Fruit fly (Drosophila melanogaster) whole organism, embryonic: ENCODE results near the gene COX7AL2.

Experiments
- Ada2b ChIP-seq: fragments of 200-800 bp; sonication (Bioruptor generic); IDR thresholded peaks from 2 replicates; pipeline ENCODE4 v1.3.6; 2022; ENCODE audit warnings: missing biosample characterization, missing genetic modification characterization
- CG10209 ChIP-seq: fragments of 200-800 bp; sonication (Bioruptor generic); optimal IDR thresholded peaks from 3 replicates; lab custom pipeline; 2017; ENCODE audit warnings: missing biosample characterization, mild to moderate bottlenecking, missing genetic modification characterization, missing genetic modification reagents
- CG10366 ChIP-seq: fragments of 200-800 bp; sonication (Bioruptor generic); IDR thresholded peaks from 2 replicates; pipeline ENCODE4 v1.3.6; 2022; ENCODE audit warnings: missing biosample characterization, missing genetic modification characterization
- CG12236 ChIP-seq: fragments of 200-800 bp; sonication (Bioruptor generic); optimal IDR thresholded peaks from 2 replicates; lab custom pipeline; 2016; ENCODE audit warnings: missing biosample characterization, missing genetic modification characterization
- CG12299 ChIP-seq: fragments of 200-800 bp; sonication (Bioruptor generic); optimal IDR thresholded peaks from 2 replicates; lab custom pipeline; 2018; ENCODE audit warnings: missing biosample characterization, mild to moderate bottlenecking, missing genetic modification characterization
- CG14014 ChIP-seq: fragments of 200-800 bp; sonication (Bioruptor generic); IDR thresholded peaks from 2 replicates; pipeline ENCODE4 v1.3.6; 2022; ENCODE audit warnings: missing biosample characterization, missing genetic modification characterization
- CG14667 ChIP-seq: fragments of 200-800 bp; sonication (Bioruptor generic); IDR thresholded peaks from 2 replicates; pipeline ENCODE4 v1.3.6; 2022; ENCODE audit warnings: missing biosample characterization, missing genetic modification characterization
- CG15269 ChIP-seq: fragments of 200-800 bp; sonication (Bioruptor generic); optimal IDR thresholded peaks from 2 replicates; lab custom pipeline; 2018; ENCODE audit warnings: missing biosample characterization, mild to moderate bottlenecking, missing genetic modification characterization, moderate library complexity
- CG15479 ChIP-seq: fragments of 200-800 bp; sonication (Bioruptor generic); optimal IDR thresholded peaks from 3 replicates; lab custom pipeline; 2019; ENCODE audit warnings: missing biosample characterization, mild to moderate bottlenecking, missing genetic modification characterization, moderate library complexity
- CG17359 ChIP-seq: fragments of 200-800 bp; sonication (Bioruptor generic); optimal IDR thresholded peaks from 3 replicates; lab custom pipeline; 2018; ENCODE audit warnings: missing biosample characterization, mild to moderate bottlenecking, missing genetic modification characterization, moderate library complexity
- CG2678 ChIP-seq: fragments of 200-800 bp; sonication (Bioruptor generic); optimal IDR thresholded peaks from 3 replicates; lab custom pipeline; 2019; ENCODE audit warnings: missing biosample characterization, mild to moderate bottlenecking, missing genetic modification characterization, moderate library complexity
- CG2889 ChIP-seq: fragments of 200-800 bp; sonication (Bioruptor generic); IDR thresholded peaks from 3 replicates; pipeline ENCODE4 v1.3.6; 2022; ENCODE audit warnings: missing biosample characterization, missing genetic modification characterization
- CG34422 ChIP-seq: fragments of 200-800 bp; sonication (Bioruptor generic); IDR thresholded peaks from 3 replicates; pipeline ENCODE4 v1.3.6; 2022; ENCODE audit warnings: missing biosample characterization, missing genetic modification characterization
- CG4820 ChIP-seq: fragments of 200-800 bp; sonication (Bioruptor generic); optimal IDR thresholded peaks from 3 replicates; lab custom pipeline; 2016; ENCODE audit warnings: missing biosample characterization, missing genetic modification characterization
- CG6689 ChIP-seq: fragments of 200-800 bp; sonication (Bioruptor generic); IDR thresholded peaks from 2 replicates; pipeline ENCODE4 v1.3.6; 2022; ENCODE audit warnings: missing biosample characterization, missing genetic modification characterization
- CG7963 ChIP-seq: fragments of 200-800 bp; sonication (Bioruptor generic); IDR thresholded peaks from 3 replicates; pipeline ENCODE4 v1.3.6; 2022; ENCODE audit warnings: missing biosample characterization, missing genetic modification characterization; ENCODE audit not compliant: partially characterized antibody
- CG8089 ChIP-seq: fragments of 200-800 bp; sonication (Bioruptor generic); optimal IDR thresholded peaks from 3 replicates; lab custom pipeline; 2016; ENCODE audit warnings: missing biosample characterization, missing genetic modification characterization
- CG8290 ChIP-seq, 3 experiments: fragments of 200-800 bp; sonication (Bioruptor generic); optimal IDR thresholded peaks; 2 replicates each; lab custom pipeline; 2016 to 2019; ENCODE audit warnings: missing biosample characterization in 3 of 3, missing genetic modification characterization in 3 of 3, mild to moderate bottlenecking in 2 of 3, moderate library complexity in 1 of 3
- D19B ChIP-seq: fragments of 200-800 bp; sonication (Bioruptor generic); optimal IDR thresholded peaks from 2 replicates; lab custom pipeline; 2017; ENCODE audit warnings: missing biosample characterization, mild to moderate bottlenecking, missing genetic modification characterization
- Doc2 ChIP-seq: fragments of 200-800 bp; sonication (Bioruptor generic); IDR thresholded peaks from 2 replicates; pipeline ENCODE4 v1.3.6; 2022; ENCODE audit warnings: missing biosample characterization, missing genetic modification characterization
- Doc3 ChIP-seq: fragments of 200-800 bp; sonication (Bioruptor generic); IDR thresholded peaks from 3 replicates; pipeline ENCODE4 v1.3.6; 2022; ENCODE audit warnings: missing biosample characterization, missing genetic modification characterization; ENCODE audit not compliant: partially characterized antibody
- Fer3 ChIP-seq: fragments of 200-800 bp; sonication (Bioruptor generic); optimal IDR thresholded peaks from 2 replicates; lab custom pipeline; 2018; ENCODE audit warnings: missing biosample characterization, mild to moderate bottlenecking, missing genetic modification characterization, moderate library complexity
- Hr78 ChIP-seq, 2 experiments: fragments of 200-800 bp in 1 of 2; fragments of >200 bp in 1 of 2; sonication (Bioruptor generic) in 1 of 2; optimal IDR thresholded peaks; 2 replicates each; lab custom pipeline; 2017 to 2019; ENCODE audit warnings: missing biosample characterization in 2 of 2, missing genetic modification characterization in 2 of 2, mild to moderate bottlenecking in 1 of 2, moderate library complexity in 1 of 2
- Max ChIP-seq: fragments of 200-800 bp; sonication (Bioruptor generic); optimal IDR thresholded peaks from 2 replicates; lab custom pipeline; 2016; ENCODE audit warnings: missing biosample characterization, mild to moderate bottlenecking, missing genetic modification characterization
- NfI ChIP-seq: fragments of 200-800 bp; sonication (Bioruptor generic); optimal IDR thresholded peaks from 3 replicates; lab custom pipeline; 2018; ENCODE audit warnings: missing biosample characterization, mild to moderate bottlenecking, missing genetic modification characterization, moderate library complexity
- Six4 ChIP-seq: fragments of 200-800 bp; sonication (Bioruptor generic); optimal IDR thresholded peaks from 2 replicates; lab custom pipeline; 2016; ENCODE audit warnings: missing biosample characterization, missing genetic modification characterization
- Stat92E ChIP-seq, 3 experiments: fragments of >200 bp in 2 of 3; fragments of 200-800 bp in 1 of 3; sonication (Bioruptor generic) in 1 of 3; optimal IDR thresholded peaks; 2 replicates each; lab custom pipeline; 2017 to 2019; ENCODE audit warnings: missing biosample characterization in 3 of 3, missing genetic modification characterization in 3 of 3, mild to moderate bottlenecking in 1 of 3, moderate library complexity in 1 of 3
- bcd ChIP-seq: fragments of 200-800 bp; sonication (Bioruptor generic); optimal IDR thresholded peaks from 2 replicates; lab custom pipeline; 2017; ENCODE audit warnings: missing biosample characterization, mild to moderate bottlenecking, missing genetic modification characterization
- bigmax ChIP-seq: fragments of 200-800 bp; sonication (Bioruptor generic); optimal IDR thresholded peaks from 2 replicates; lab custom pipeline; 2018; ENCODE audit warnings: missing biosample characterization, mild to moderate bottlenecking, missing genetic modification characterization
- emc ChIP-seq: fragments of 200-800 bp; sonication (Bioruptor generic); optimal IDR thresholded peaks from 2 replicates; lab custom pipeline; 2016; ENCODE audit warnings: missing biosample characterization, missing genetic modification characterization
- en ChIP-seq: fragments of 200-800 bp; sonication (Bioruptor generic); optimal IDR thresholded peaks from 2 replicates; lab custom pipeline; 2016; ENCODE audit warnings: missing biosample characterization, missing genetic modification characterization
- gfzf ChIP-seq: fragments of 200-800 bp; sonication (Bioruptor generic); optimal IDR thresholded peaks from 2 replicates; lab custom pipeline; 2016; ENCODE audit warnings: missing biosample characterization, mild to moderate bottlenecking, missing genetic modification characterization, moderate library complexity
- gt ChIP-seq: fragments of 200-800 bp; sonication (Bioruptor generic); IDR thresholded peaks from 2 replicates; pipeline ENCODE4 v1.3.6; 2022; ENCODE audit warnings: missing biosample characterization, missing genetic modification characterization
- ken ChIP-seq: fragments of 200-800 bp; sonication (Bioruptor generic); IDR thresholded peaks from 3 replicates; pipeline ENCODE4 v1.3.6; 2022; ENCODE audit warnings: missing biosample characterization, missing genetic modification characterization
- knrl ChIP-seq: fragments of 200-800 bp; sonication (Bioruptor generic); IDR thresholded peaks from 3 replicates; pipeline ENCODE4 v1.3.6; 2022; ENCODE audit warnings: missing biosample characterization, missing genetic modification characterization; ENCODE audit not compliant: partially characterized antibody
- odd ChIP-seq: fragments of 200-800 bp; sonication (Bioruptor generic); optimal IDR thresholded peaks from 2 replicates; lab custom pipeline; 2017; ENCODE audit warnings: missing biosample characterization, mild to moderate bottlenecking, missing genetic modification characterization
- otp ChIP-seq: fragments of 200-800 bp; sonication (Bioruptor generic); IDR thresholded peaks from 3 replicates; pipeline ENCODE4, ENCODE4 v1.3.6; 2022; ENCODE audit warnings: missing biosample characterization, missing genetic modification characterization
- repo ChIP-seq: fragments of 200-800 bp; sonication (Bioruptor generic); optimal IDR thresholded peaks from 2 replicates; lab custom pipeline; 2016; ENCODE audit warnings: missing biosample characterization, missing genetic modification characterization
- sd ChIP-seq: fragments of 200-800 bp; sonication (Bioruptor generic); optimal IDR thresholded peaks from 3 replicates; lab custom pipeline; 2018; ENCODE audit warnings: missing biosample characterization, mild to moderate bottlenecking, missing genetic modification characterization, moderate library complexity
- sens-2 ChIP-seq: fragments of 200-800 bp; sonication (Bioruptor generic); IDR thresholded peaks from 2 replicates; pipeline ENCODE4 v1.3.6; 2022; ENCODE audit warnings: missing biosample characterization, missing genetic modification characterization
- sima ChIP-seq: fragments of 200-800 bp; sonication (Bioruptor generic); optimal IDR thresholded peaks from 2 replicates; lab custom pipeline; 2016; ENCODE audit warnings: missing biosample characterization, missing genetic modification characterization
- sob ChIP-seq: fragments of 200-800 bp; sonication (Bioruptor generic); IDR thresholded peaks from 2 replicates; pipeline ENCODE4 v1.3.6; 2022; ENCODE audit warnings: missing biosample characterization, missing genetic modification characterization
- tap ChIP-seq: fragments of 200-800 bp; optimal IDR thresholded peaks from 3 replicates; lab custom pipeline; 2019; ENCODE audit warnings: missing biosample characterization, mild to moderate bottlenecking, missing genetic modification characterization, moderate library complexity
- tin ChIP-seq: fragments of 200-800 bp; sonication (Bioruptor generic); optimal IDR thresholded peaks from 3 replicates; lab custom pipeline; 2016; ENCODE audit warnings: missing biosample characterization, missing genetic modification characterization
- tna ChIP-seq: fragments of 200-800 bp; sonication (Bioruptor generic); IDR thresholded peaks from 2 replicates; pipeline ENCODE4 v1.3.6; 2022; ENCODE audit warnings: missing biosample characterization, missing genetic modification characterization; ENCODE audit not compliant: partially characterized antibody
- wek ChIP-seq: fragments of 200-800 bp; sonication (Bioruptor generic); optimal IDR thresholded peaks from 3 replicates; lab custom pipeline; 2018; ENCODE audit warnings: missing biosample characterization, mild to moderate bottlenecking, missing genetic modification characterization, moderate library complexity
- z ChIP-seq: fragments of 200-800 bp; sonication (Bioruptor generic); IDR thresholded peaks from 3 replicates; pipeline ENCODE4 v1.3.6; 2022; ENCODE audit warnings: missing biosample characterization, missing genetic modification characterization

Gene COX7AL2

DNA sequence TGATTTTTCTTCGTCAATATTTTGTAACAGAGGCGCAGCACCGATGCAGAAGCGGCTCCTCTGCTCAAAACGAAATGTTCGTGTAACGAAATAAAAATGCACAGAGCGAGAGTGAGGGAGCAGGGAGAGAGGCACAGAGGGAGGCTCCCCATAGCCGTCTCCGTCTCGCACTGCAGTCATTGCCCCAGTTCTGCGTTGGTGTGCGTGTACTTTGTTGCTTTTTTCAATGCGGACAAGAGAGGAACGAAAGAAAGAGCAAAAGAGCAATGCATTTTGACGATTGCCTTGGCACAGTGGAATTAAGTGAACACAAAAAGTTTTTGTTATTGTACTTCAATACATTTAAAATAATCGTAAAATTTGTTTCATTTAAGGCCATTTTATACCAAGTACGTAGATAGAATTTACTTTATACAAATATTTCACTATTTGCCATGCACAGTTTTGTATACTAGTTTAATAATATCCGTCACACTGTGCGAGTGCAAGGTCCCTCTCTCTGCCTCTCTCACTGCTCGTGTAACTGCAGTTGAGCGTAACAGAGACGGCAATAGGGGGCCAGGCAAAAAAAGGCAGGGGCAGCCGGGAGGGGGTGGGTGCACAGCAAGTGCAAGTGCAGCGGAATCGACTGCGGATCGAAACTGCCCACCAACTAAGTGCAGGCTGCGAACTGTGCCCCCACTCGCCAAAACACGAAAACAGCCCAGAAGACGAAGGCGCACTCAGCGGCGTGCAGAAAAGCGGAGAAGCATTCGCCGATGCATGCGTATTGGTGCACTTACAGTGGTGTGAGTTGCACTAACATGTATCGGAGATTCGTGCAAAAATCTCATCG, 4.5 kb upstream of the COX7AL2 start (continued):
- peak; percentile 99 for TF ChIP-seq tin
- peak; percentile 99 for TF ChIP-seq CG34422
- TF ChIP-seq Doc2 (GFP tag; lab: Robert Waterston, UW) = peak; percentile 86
- peak; percentile 99 for TF ChIP-seq CG10366 (GFP tag; lab: Robert Waterston, UW)
- peak; percentile 99 for TF ChIP-seq ken (GFP tag; lab: Robert Waterston, UW)
- TF ChIP-seq Fer3 = peak; percentile 94
- peak; percentile 99 for TF ChIP-seq gt
- peak; percentile 97 for TF ChIP-seq bcd (GFP tag; lab: Kevin White, UChicago)
- peak; percentile 97 for TF ChIP-seq odd (GFP tag; lab: Kevin White, UChicago)
- peak; percentile 66 for TF ChIP-seq emc (GFP tag; lab: Kevin White, UChicago)
- peak; percentile 96 for TF ChIP-seq CG14014
- TF ChIP-seq CG14667 = peak; percentile 97
- peak; percentile 94 for TF ChIP-seq CG2889 (GFP tag; lab: Robert Waterston, UW)
- TF ChIP-seq sd (tag; lab: Kevin White, UChicago) = peak; percentile 83
- peak; percentile 97 for TF ChIP-seq CG12299 (tag; lab: Kevin White, UChicago)
- peak in 1 of 3 experiments; percentile 100 for TF ChIP-seq Stat92E (GFP tag; optimal IDR thresholded peaks at IDR 0.05; lab: Kevin White, UChicago)
- peak; percentile 97 for TF ChIP-seq repo (GFP tag; lab: Kevin White, UChicago)
- TF ChIP-seq en (GFP tag; lab: Kevin White, UChicago) = peak; percentile 97
- TF ChIP-seq tap = peak; percentile 99
- TF ChIP-seq CG4820 (GFP tag; lab: Kevin White, UChicago) = peak; percentile 99
- peak; percentile 17 for TF ChIP-seq D19B (GFP tag; lab: Kevin White, UChicago)
- TF ChIP-seq CG6689 = peak; percentile 99
- peak; percentile 90 for TF ChIP-seq sima (GFP tag; lab: Kevin White, UChicago)
- TF ChIP-seq bigmax (GFP tag; lab: Kevin White, UChicago) = peak; percentile 57
- TF ChIP-seq tna = no peak
- peak; percentile 87 for TF ChIP-seq z (GFP tag; lab: Robert Waterston, UW)
- TF ChIP-seq gfzf (GFP tag; lab: Kevin White, UChicago) = peak; percentile 31
- TF ChIP-seq wek = peak; percentile 94
- peak; percentile 95 for TF ChIP-seq NfI
- peak; percentile 99 for TF ChIP-seq Six4 (GFP tag; lab: Kevin White, UChicago)
- TF ChIP-seq CG10209 (GFP tag; lab: Kevin White, UChicago) = peak; percentile 98
- peak; percentile 99 for TF ChIP-seq Ada2b (GFP tag; lab: Robert Waterston, UW)
- peak; percentile 66 for TF ChIP-seq Doc3 (GFP tag; lab: Robert Waterston, UW)
- peak in 1 of 2 experiments; percentile 97 for TF ChIP-seq Hr78 (GFP tag; optimal IDR thresholded peaks at IDR 0.05; lab: Kevin White, UChicago)
- TF ChIP-seq CG15479 = peak; percentile 81
- TF ChIP-seq CG15269 = peak; percentile 96
- TF ChIP-seq Max (GFP tag; lab: Kevin White, UChicago) = peak; percentile 98
- peak; percentile 100 for TF ChIP-seq CG17359 (tag; lab: Kevin White, UChicago)
- peak; percentile 98 for TF ChIP-seq CG8089 (GFP tag; lab: Kevin White, UChicago)
- TF ChIP-seq sob = peak; percentile 95
- peak; percentile 99 for TF ChIP-seq CG8290 (GFP tag; optimal IDR thresholded peaks at IDR 0.05; lab: Kevin White, UChicago)
- TF ChIP-seq CG8290 (tag; optimal IDR thresholded peaks at IDR 0.05; lab: Kevin White, UChicago) = peak; percentile 95 to 98
- TF ChIP-seq CG7963 (GFP tag; lab: Robert Waterston, UW) = peak; percentile 65
- TF ChIP-seq CG2678 (tag; lab: Kevin White, UChicago) = peak; percentile 98
- peak; percentile 99 for TF ChIP-seq sens-2 (GFP tag; lab: Robert Waterston, UW)
- TF ChIP-seq knrl = peak; percentile 70; the same call in 2 of the 3 replicates
- peak; percentile 99 for TF ChIP-seq otp (GFP tag; lab: Robert Waterston, UW)
- TF ChIP-seq CG12236 = peak; percentile 98
